Worm (Caenorhabditis elegans): ENCODE data around the gene F18E3.12.

ce11 chrV:7446965-7447364 lies 32.2 kb downstream of the F18E3.12 start, which contains the start of gene F25E5.5:
- TF ChIP-seq him-1 (tag; optimal IDR thresholded peaks at IDR 0.05) (no peak), dao-5 (tag; optimal IDR thresholded peaks at IDR 0.05) (no peak), W03F9.2 (tag; optimal IDR thresholded peaks at IDR 0.05) (no peak)
